Worm (Caenorhabditis elegans) whole organism, young adult: Measurements from ENCODE around the gene rfp-1.

Experiments used
- D2030.7 ChIP-seq: fragments of 200-800 bp; sonication (Bioruptor generic); IDR thresholded peaks from 2 replicates; pipeline ENCODE4 v1.3.6; 2022; ENCODE audit warnings: missing genetic modification reagents, missing genetic modification characterization, missing compliant biosample characterization
- F22D6.2 ChIP-seq: sonication (generic microtip); optimal IDR thresholded peaks from 2 replicates; lab custom pipeline; 2016; ENCODE audit warnings: mild to moderate bottlenecking, missing genetic modification characterization, missing compliant biosample characterization
- Y53F4B.3 ChIP-seq: fragments of 200-800 bp; sonication (Bioruptor generic); IDR thresholded peaks from 2 replicates; pipeline ENCODE4 v1.3.6; 2022; ENCODE audit warnings: missing genetic modification reagents, missing genetic modification characterization, missing compliant biosample characterization
- ZK185.1 ChIP-seq: sonication (generic microtip); optimal IDR thresholded peaks from 2 replicates; lab custom pipeline; 2016; ENCODE audit warnings: mild to moderate bottlenecking, missing genetic modification characterization, missing compliant biosample characterization; ENCODE audit not compliant: poor library complexity, severe bottlenecking
- bed-2 ChIP-seq: fragments of 200-800 bp; sonication (Bioruptor generic); IDR thresholded peaks from 2 replicates; pipeline ENCODE4 v1.3.6; 2022; ENCODE audit warnings: missing genetic modification reagents, missing genetic modification characterization, missing compliant biosample characterization
- chd-7 ChIP-seq: sonication (generic microtip); optimal IDR thresholded peaks from 2 replicates; lab custom pipeline; 2016; ENCODE audit warnings: mild to moderate bottlenecking, missing genetic modification characterization, moderate library complexity, missing compliant biosample characterization
- egl-18 ChIP-seq: fragments of 200-800 bp; sonication (Bioruptor generic); IDR thresholded peaks from 2 replicates; pipeline ENCODE4 v1.3.6; 2022; ENCODE audit warnings: missing genetic modification reagents, missing genetic modification characterization, missing compliant biosample characterization
- him-1 ChIP-seq: sonication (generic microtip); optimal IDR thresholded peaks from 2 replicates; lab custom pipeline; 2016; ENCODE audit warnings: missing genotype, missing genetic modification reagents, missing genetic modification characterization, missing compliant biosample characterization
- let-607 ChIP-seq, 2 experiments: fragments of 200-800 bp in 1 of 2; sonication (Bioruptor generic) in 1 of 2; sonication (generic microtip) in 1 of 2; optimal IDR thresholded peaks; 2 replicates each; lab custom pipeline; 2016 to 2018; ENCODE audit warnings: mild to moderate bottlenecking in 2 of 2, missing compliant biosample characterization in 2 of 2, missing genetic modification characterization in 2 of 2, moderate library complexity in 2 of 2, missing genotype in 1 of 2
- lin-35 ChIP-seq, 3 experiments: fragments of 150-350 bp in 2 of 3; sonication (generic microtip) in 1 of 3; optimal IDR thresholded peaks; 2 replicates each; lab custom pipeline; 2014 to 2018; ENCODE audit warnings: missing biosample characterization in 3 of 3, missing genetic modification characterization in 3 of 3, missing genetic modification reagents in 3 of 3
- lsl-1 ChIP-seq: fragments of 200-800 bp; sonication (Bioruptor generic); optimal IDR thresholded peaks from 2 replicates; lab custom pipeline; 2018; ENCODE audit warnings: mild to moderate bottlenecking, missing genetic modification characterization, moderate library complexity, missing compliant biosample characterization
- madf-3 ChIP-seq: fragments of 200-800 bp; sonication (Bioruptor generic); IDR thresholded peaks from 2 replicates; pipeline ENCODE4 v1.3.6; 2022; ENCODE audit warnings: missing genetic modification reagents, missing genetic modification characterization, missing compliant biosample characterization
- nfya-1 ChIP-seq: sonication (generic microtip); optimal IDR thresholded peaks from 2 replicates; lab custom pipeline; 2017; ENCODE audit warnings: antibody characterized with exemption, missing compliant biosample characterization, missing genetic modification characterization, borderline replicate concordance; ENCODE audit not compliant: insufficient read depth

DNA sequence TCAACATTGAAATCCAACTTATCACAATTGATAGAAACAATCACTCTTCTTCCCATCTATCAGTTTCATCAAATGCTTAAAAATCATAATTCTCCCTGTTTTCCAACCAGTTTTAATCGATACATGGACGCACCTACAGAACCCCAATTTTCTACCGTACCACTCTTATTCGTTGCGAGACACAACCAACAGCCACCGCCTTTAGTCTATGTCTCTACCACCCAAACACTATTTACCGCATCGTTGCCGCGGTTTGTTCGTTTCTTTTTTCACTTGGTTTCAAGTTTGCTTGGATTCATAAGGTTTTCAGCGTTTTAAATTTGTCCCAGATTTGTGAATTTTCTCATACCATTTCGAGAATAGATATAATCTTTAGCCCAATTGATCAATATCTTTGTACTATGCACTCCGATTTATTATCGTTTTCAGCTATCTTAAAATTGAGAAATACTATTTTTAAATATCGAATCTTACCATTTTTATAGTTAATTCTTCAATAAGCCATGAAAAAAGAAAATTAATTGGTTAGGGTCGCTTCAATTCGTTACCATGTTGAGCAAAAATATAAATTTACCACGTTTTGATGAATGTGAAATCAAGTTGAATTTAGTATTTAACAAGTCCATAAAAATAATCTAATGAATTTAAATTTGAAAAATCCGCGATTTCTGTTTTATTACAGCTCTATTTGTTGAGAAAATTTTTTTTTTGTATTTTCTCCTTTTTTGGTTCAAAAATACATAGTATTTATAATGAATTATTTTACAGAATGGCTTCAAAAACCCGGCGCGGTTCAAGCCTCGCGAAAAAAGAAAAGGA, 48.0 kb upstream of the rfp-1 start, which contains the start of gene F10E9.3:
- no peak for TF ChIP-seq lsl-1 (GFP tag; lab: Kevin White, UChicago)
- no peak for TF ChIP-seq madf-3 (GFP tag; lab: Robert Waterston, UW)
- no peak for TF ChIP-seq bed-2 (GFP tag; lab: Robert Waterston, UW)
- no peak for TF ChIP-seq him-1 (tag; lab: Kevin White, UChicago)
- no peak for TF ChIP-seq nfya-1 (tag; lab: Kevin White, UChicago)
- no peak for TF ChIP-seq F22D6.2
- TF ChIP-seq D2030.7, result no peak
- TF ChIP-seq ZK185.1, result no peak
- no peak for TF ChIP-seq let-607 (tag; optimal IDR thresholded peaks at IDR 0.05; lab: Kevin White, UChicago)
- TF ChIP-seq Y53F4B.3 (GFP tag; lab: Robert Waterston, UW), result no peak
- no peak for TF ChIP-seq chd-7
- TF ChIP-seq lin-35 (GFP tag; optimal IDR thresholded peaks at IDR 0.05; lab: Kevin White, UChicago), result no peak
- TF ChIP-seq egl-18 (GFP tag; lab: Robert Waterston, UW), result no peak
